Worm (Caenorhabditis elegans) whole organism, L2 larva: ENCODE data around the gene nfki-1.

Source experiments
- C34F6.9 ChIP-seq: fragments of 150-350 bp; optimal IDR thresholded peaks from 2 replicates; lab custom pipeline; 2014; ENCODE audit warnings: missing biosample characterization, missing genetic modification characterization
- F13H6.1 ChIP-seq: sonication (generic microtip); optimal IDR thresholded peaks from 2 replicates; lab custom pipeline; 2016; ENCODE audit warnings: missing genetic modification characterization, missing compliant biosample characterization
- Y55F3AM.14 ChIP-seq: fragments of 200-800 bp; sonication (Bioruptor generic); optimal IDR thresholded peaks from 2 replicates; lab custom pipeline; 2018; ENCODE audit warnings: mild to moderate bottlenecking, missing genetic modification characterization, missing compliant biosample characterization
- ZK546.5 ChIP-seq: sonication (generic microtip); optimal IDR thresholded peaks from 2 replicates; lab custom pipeline; 2017; ENCODE audit warnings: missing biosample characterization, missing genetic modification characterization
- alr-1 ChIP-seq: fragments of 150-350 bp; optimal IDR thresholded peaks from 2 replicates; lab custom pipeline; 2014; ENCODE audit warnings: missing biosample characterization, missing genetic modification characterization
- ama-1 ChIP-seq: fragments of 150-350 bp; optimal IDR thresholded peaks from 2 replicates; lab custom pipeline; 2018; ENCODE audit warnings: inconsistent platforms
- blmp-1 ChIP-seq: sonication (generic microtip); optimal IDR thresholded peaks from 2 replicates; lab custom pipeline; 2017; ENCODE audit warnings: missing genetic modification characterization, mild to moderate bottlenecking, missing compliant biosample characterization, antibody characterized with exemption, moderate library complexity; ENCODE audit not compliant: insufficient read depth
- ceh-82 ChIP-seq: fragments of 150-350 bp; optimal IDR thresholded peaks from 2 replicates; lab custom pipeline; 2014; ENCODE audit warnings: missing biosample characterization, missing genetic modification characterization
- crh-2 ChIP-seq: sonication (generic microtip); optimal IDR thresholded peaks from 2 replicates; lab custom pipeline; 2017; ENCODE audit warnings: missing biosample characterization, missing genetic modification characterization
- elt-3 ChIP-seq: sonication (generic microtip); optimal IDR thresholded peaks from 2 replicates; lab custom pipeline; 2017; ENCODE audit warnings: missing biosample characterization, missing genetic modification characterization
- fos-1 ChIP-seq: fragments of 150-350 bp; optimal IDR thresholded peaks from 2 replicates; lab custom pipeline; 2014; ENCODE audit warnings: missing biosample characterization, missing genetic modification characterization
- lin-13 ChIP-seq: fragments of 150-350 bp; optimal IDR thresholded peaks from 2 replicates; lab custom pipeline; 2014; ENCODE audit warnings: missing biosample characterization, missing genetic modification reagents, missing genetic modification characterization
- lin-39 ChIP-seq: fragments of 150-350 bp; optimal IDR thresholded peaks from 2 replicates; lab custom pipeline; 2014; ENCODE audit warnings: missing biosample characterization, missing genetic modification reagents, missing genetic modification characterization
- lsy-2 ChIP-seq, 2 experiments: fragments of 150-350 bp in 1 of 2; sonication (generic microtip) in 1 of 2; optimal IDR thresholded peaks; 2 replicates each; lab custom pipeline; 2014 to 2017; ENCODE audit warnings: missing biosample characterization in 2 of 2, missing genetic modification characterization in 2 of 2
- mbf-1 ChIP-seq: sonication (generic microtip); optimal IDR thresholded peaks from 2 replicates; lab custom pipeline; 2017; ENCODE audit warnings: missing biosample characterization, missing genetic modification characterization
- nhr-129 ChIP-seq: fragments of 150-350 bp; optimal IDR thresholded peaks from 2 replicates; lab custom pipeline; 2014; ENCODE audit warnings: missing biosample characterization, missing genetic modification characterization
- nhr-21 ChIP-seq: fragments of 150-350 bp; optimal IDR thresholded peaks from 2 replicates; lab custom pipeline; 2014; ENCODE audit warnings: missing biosample characterization, missing genetic modification characterization
- nhr-23 ChIP-seq: fragments of 150-350 bp; optimal IDR thresholded peaks from 2 replicates; lab custom pipeline; 2014; ENCODE audit warnings: missing biosample characterization, missing genetic modification reagents, missing genetic modification characterization
- nhr-237 ChIP-seq: fragments of 150-350 bp; optimal IDR thresholded peaks from 2 replicates; lab custom pipeline; 2014; ENCODE audit warnings: missing biosample characterization, missing genetic modification characterization
- nhr-25 ChIP-seq: fragments of 150-350 bp; sonication (generic microtip); optimal IDR thresholded peaks from 3 replicates; lab custom pipeline; 2014; ENCODE audit warnings: missing biosample characterization, missing genetic modification characterization
- peb-1 ChIP-seq: fragments of 150-350 bp; optimal IDR thresholded peaks from 2 replicates; lab custom pipeline; 2014; ENCODE audit warnings: missing biosample characterization, missing genetic modification characterization
- sem-4 ChIP-seq: fragments of 150-350 bp; optimal IDR thresholded peaks from 2 replicates; lab custom pipeline; 2014; ENCODE audit warnings: missing biosample characterization, missing genetic modification reagents, missing genetic modification characterization
- skn-1 ChIP-seq: sonication (generic microtip); optimal IDR thresholded peaks from 2 replicates; lab custom pipeline; 2017; ENCODE audit warnings: missing biosample characterization, missing genetic modification characterization
- sma-3 ChIP-seq: sonication (generic microtip); optimal IDR thresholded peaks from 2 replicates; lab custom pipeline; 2016; ENCODE audit warnings: missing genetic modification reagents, missing genetic modification characterization, missing compliant biosample characterization
- sma-9 ChIP-seq, 2 experiments: fragments of 150-350 bp in 1 of 2; sonication (generic microtip) in 1 of 2; optimal IDR thresholded peaks; 2 replicates each; lab custom pipeline; 2014 to 2016; ENCODE audit warnings: missing genetic modification characterization in 2 of 2, mild to moderate bottlenecking in 1 of 2, missing biosample characterization in 1 of 2, missing compliant biosample characterization in 1 of 2, missing genetic modification reagents in 1 of 2, moderate library complexity in 1 of 2
- snpc-4 ChIP-seq: fragments of 150-350 bp; optimal IDR thresholded peaks from 2 replicates; lab custom pipeline; 2014; ENCODE audit warnings: missing biosample characterization, missing genetic modification characterization
- unc-55 ChIP-seq: fragments of 150-350 bp; sonication (generic microtip); optimal IDR thresholded peaks from 3 replicates; lab custom pipeline; 2014; ENCODE audit warnings: missing biosample characterization, missing genetic modification reagents, missing genetic modification characterization
- unc-62 ChIP-seq: fragments of 150-350 bp; optimal IDR thresholded peaks from 2 replicates; lab custom pipeline; 2014; ENCODE audit warnings: missing biosample characterization, missing genetic modification reagents, missing genetic modification characterization
- zag-1 ChIP-seq: fragments of 150-350 bp; optimal IDR thresholded peaks from 2 replicates; lab custom pipeline; 2014; ENCODE audit warnings: missing biosample characterization, missing genetic modification characterization
- ztf-1 ChIP-seq: fragments of 200-800 bp; sonication (Bioruptor generic); conservative IDR thresholded peaks from 2 replicates; pipeline ENCODE4 v1.3.6; 2022; ENCODE audit warnings: missing genetic modification characterization, missing compliant biosample characterization
- ztf-11 ChIP-seq: sonication (generic microtip); optimal IDR thresholded peaks from 2 replicates; lab custom pipeline; 2017; ENCODE audit warnings: missing biosample characterization, missing genetic modification characterization
- ztf-4 ChIP-seq: fragments of 150-350 bp; optimal IDR thresholded peaks from 2 replicates; lab custom pipeline; 2014; ENCODE audit warnings: missing biosample characterization, missing genetic modification characterization

nfki-1 gene

ce11 chrX:15328343-15328742, 26.7 kb upstream of the nfki-1 start:
- no peak for TF ChIP-seq sma-3 (GFP tag; lab: Kevin White, UChicago)
- TF ChIP-seq crh-2 (tag; lab: Kevin White, UChicago) = no peak
- TF ChIP-seq ztf-1 (GFP tag; lab: Robert Waterston, UW) = no peak
- no peak for TF ChIP-seq nhr-129 (tag; lab: Kevin White, UChicago)

ce11 chrX:15330664-15331063, 24.4 kb upstream of the nfki-1 start, which contains the start of gene Y15E3A.4:
TSS of gene Y15E3A.4 (plus strand) at chrX:15330964.
- no peak for TF ChIP-seq ZK546.5 (tag; lab: Kevin White, UChicago)
- TF ChIP-seq sma-9 (GFP tag; optimal IDR thresholded peaks at IDR 0.05; lab: Kevin White, UChicago) = no peak
- no peak for TF ChIP-seq sma-9 (tag; optimal IDR thresholded peaks at IDR 0.05; lab: Kevin White, UChicago)
- TF ChIP-seq fos-1 (tag; lab: Kevin White, UChicago) = no peak
- TF ChIP-seq nhr-237 (tag; lab: Kevin White, UChicago) = no peak
- TF ChIP-seq lin-39 (tag; lab: Kevin White, UChicago) = no peak

- TF ChIP-seq nhr-129 (tag; lab: Kevin White, UChicago) = peak; percentile 13
- no peak for TF ChIP-seq ZK546.5 (tag; lab: Kevin White, UChicago)
- peak; percentile 60 for TF ChIP-seq sma-9 (GFP tag; optimal IDR thresholded peaks at IDR 0.05; lab: Kevin White, UChicago)
- TF ChIP-seq sma-9 (tag; optimal IDR thresholded peaks at IDR 0.05; lab: Kevin White, UChicago) = no peak
Observed at ce11 chrX:15334897-15335296, 20.1 kb upstream of the nfki-1 start.

ce11 chrX:15335636-15336035, 19.4 kb upstream of the nfki-1 start:
- TF ChIP-seq nhr-129 (tag; lab: Kevin White, UChicago) (no peak), sem-4 (tag; lab: Kevin White, UChicago) (no peak), ama-1 (no peak), nhr-23 (tag; lab: Kevin White, UChicago) (no peak), ztf-11 (tag; lab: Kevin White, UChicago) (no peak)

- no peak for TF ChIP-seq mbf-1 (tag; lab: Kevin White, UChicago)
- no peak for TF ChIP-seq lsy-2 (tag; optimal IDR thresholded peaks at IDR 0.05; lab: Kevin White, UChicago)
- TF ChIP-seq nhr-25 (tag; lab: Kevin White, UChicago) = no peak
- no peak for TF ChIP-seq ZK546.5 (tag; lab: Kevin White, UChicago)
- TF ChIP-seq F13H6.1 (tag; lab: Kevin White, UChicago) = no peak
- TF ChIP-seq lin-13 = no peak
- TF ChIP-seq zag-1 (tag; lab: Kevin White, UChicago) = no peak
- no peak for TF ChIP-seq ztf-1 (GFP tag; lab: Robert Waterston, UW)
- TF ChIP-seq skn-1 = no peak
- TF ChIP-seq unc-55 = no peak
- no peak for TF ChIP-seq nhr-129 (tag; lab: Kevin White, UChicago)
- no peak for TF ChIP-seq alr-1
- TF ChIP-seq peb-1 (tag; lab: Kevin White, UChicago) = no peak
- TF ChIP-seq blmp-1 (tag; lab: Kevin White, UChicago) = no peak
- no peak for TF ChIP-seq unc-62 (GFP tag; lab: Kevin White, UChicago)
- TF ChIP-seq ztf-4 = no peak
- TF ChIP-seq nhr-21 (tag; lab: Kevin White, UChicago) = no peak
- no peak for TF ChIP-seq snpc-4 (tag; lab: Kevin White, UChicago)
- no peak for TF ChIP-seq ceh-82 (tag; lab: Kevin White, UChicago)
- no peak for TF ChIP-seq Y55F3AM.14 (GFP tag; lab: Kevin White, UChicago)
Observed at ce11 chrX:15336392-15336791, 18.6 kb upstream of the nfki-1 start.

- TF ChIP-seq nhr-129 (tag; lab: Kevin White, UChicago) = peak; percentile 26
- no peak for TF ChIP-seq ztf-1 (GFP tag; lab: Robert Waterston, UW)
- TF ChIP-seq lsy-2 (tag; optimal IDR thresholded peaks at IDR 0.05; lab: Kevin White, UChicago) = peak in 1 of 2 experiments; percentile 27
- no peak for TF ChIP-seq ztf-4
- TF ChIP-seq elt-3 = no peak
- peak; percentile 57 for TF ChIP-seq sma-9 (GFP tag; optimal IDR thresholded peaks at IDR 0.05; lab: Kevin White, UChicago)
- TF ChIP-seq sma-9 (tag; optimal IDR thresholded peaks at IDR 0.05; lab: Kevin White, UChicago) = no peak
- TF ChIP-seq F13H6.1 (tag; lab: Kevin White, UChicago) = peak; percentile 74
- TF ChIP-seq lin-13 = no peak
- peak; percentile 45 for TF ChIP-seq C34F6.9
Observed at ce11 chrX:15338195-15338594, 16.8 kb upstream of the nfki-1 start.
